Worm (Caenorhabditis elegans): ENCODE measurements around the gene eng-1.

The eng-1 gene

ce11 chrIII:5906059-5906458, 37.8 kb upstream of the eng-1 start, which contains the start of gene dpff-1:
TSS of gene dpff-1 (minus strand) at chrIII:5906346.
- no peak for TF ChIP-seq ama-1 (optimal IDR thresholded peaks at IDR 0.05)
- peak; percentile 85 for TF ChIP-seq ceh-48 (tag; optimal IDR thresholded peaks at IDR 0.05)
- TF ChIP-seq ets-4 (tag; optimal IDR thresholded peaks at IDR 0.05) = no peak

ce11 chrIII:5902558-5902957, 34.3 kb upstream of the eng-1 start:
- TF ChIP-seq unc-42 (tag; optimal IDR thresholded peaks at IDR 0.05) (peak; percentile 80), ceh-45 (GFP tag; IDR thresholded peaks at IDR 0.05) (no peak)

ce11 chrIII:5900709-5901108, 32.4 kb upstream of the eng-1 start:
- TF ChIP-seq unc-55 (GFP tag; optimal IDR thresholded peaks at IDR 0.05) (peak; percentile 8), tbx-7 (tag; optimal IDR thresholded peaks at IDR 0.05) (no peak), hlh-8 (tag; optimal IDR thresholded peaks at IDR 0.05) (no peak), ttx-3 (tag; optimal IDR thresholded peaks at IDR 0.05) (no peak), pax-1 (tag; optimal IDR thresholded peaks at IDR 0.05) (no peak), dve-1 (tag; optimal IDR thresholded peaks at IDR 0.05) (no peak), hlh-30 (tag; optimal IDR thresholded peaks at IDR 0.05; ENCODE audit: insufficient read depth) (peak; percentile 39), pat-9 (tag; optimal IDR thresholded peaks at IDR 0.05) (no peak)

- TF ChIP-seq nhr-232 (tag; optimal IDR thresholded peaks at IDR 0.05) (no peak), ceh-18 (tag; optimal IDR thresholded peaks at IDR 0.05) (peak; percentile 27)
Measured at ce11 chrIII:5898631-5899030, 30.3 kb upstream of the eng-1 start.

DNA sequence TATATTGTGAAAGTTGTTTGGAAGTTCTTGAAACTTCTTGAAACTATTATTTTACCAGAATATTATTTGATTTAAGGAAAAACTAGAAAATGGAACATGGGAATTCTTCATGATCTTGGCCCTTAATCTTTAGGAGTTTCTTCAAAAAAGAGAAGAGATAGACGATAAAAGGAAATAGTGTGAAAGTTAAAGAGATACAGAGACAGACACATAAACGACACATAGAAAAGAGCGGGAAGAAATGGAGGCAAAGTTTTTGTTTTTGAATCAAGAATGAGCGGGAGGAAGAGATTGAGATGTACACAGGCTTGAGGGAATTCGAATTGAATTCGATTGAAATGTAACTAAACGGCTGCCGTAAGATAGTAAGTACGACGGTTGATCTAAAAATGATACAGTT, 29.2 kb upstream of the eng-1 start:
- no peak for TF ChIP-seq ceh-9 (tag; optimal IDR thresholded peaks at IDR 0.05)
- no peak for TF ChIP-seq che-1 (tag; optimal IDR thresholded peaks at IDR 0.05)
- TF ChIP-seq unc-3 (GFP tag; conservative IDR thresholded peaks at IDR 0.05) = no peak
- no peak for TF ChIP-seq unc-3 (tag; optimal IDR thresholded peaks at IDR 0.05)
- no peak for TF ChIP-seq hlh-15 (tag; optimal IDR thresholded peaks at IDR 0.05)
- TF ChIP-seq zip-5 (tag; optimal IDR thresholded peaks at IDR 0.05) = no peak
- TF ChIP-seq Y22D7AL.16 (tag; optimal IDR thresholded peaks at IDR 0.05) = no peak
- TF ChIP-seq hlh-30 (tag; optimal IDR thresholded peaks at IDR 0.05; ENCODE audit: insufficient read depth) = no peak
- TF ChIP-seq ceh-24 (tag; optimal IDR thresholded peaks at IDR 0.05) = no peak
- no peak for TF ChIP-seq elt-2 (tag; optimal IDR thresholded peaks at IDR 0.05)

DNA sequence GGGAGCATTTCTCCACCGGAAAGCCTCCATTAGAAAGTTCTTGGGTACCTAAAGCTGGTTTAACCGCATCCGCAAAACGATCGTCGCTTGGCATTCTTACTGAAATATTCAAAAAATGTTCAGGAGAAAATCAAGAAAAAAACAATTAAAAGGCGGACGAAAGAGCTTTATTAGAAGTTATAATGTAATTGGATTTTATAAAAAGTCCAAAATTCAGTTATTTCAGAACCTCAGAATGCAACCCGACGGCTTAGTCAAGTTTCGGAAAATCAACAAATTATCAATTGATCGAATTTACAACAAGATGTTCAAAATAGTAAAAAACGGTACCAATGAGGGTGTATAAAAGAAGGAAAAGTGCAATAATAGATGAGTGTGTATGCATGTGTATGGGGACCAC, 27.6 kb upstream of the eng-1 start, which contains the start of gene pxl-1:
Gene pxl-1, minus strand, starts transcription at position 101 of the 400 bp plus-strand sequence.
- no peak for TF ChIP-seq hlh-15 (tag; optimal IDR thresholded peaks at IDR 0.05)
- TF ChIP-seq odd-2 (tag; optimal IDR thresholded peaks at IDR 0.05) = no peak
- no peak for TF ChIP-seq ref-2 (tag; optimal IDR thresholded peaks at IDR 0.05)
- no peak for TF ChIP-seq ceh-24 (tag; optimal IDR thresholded peaks at IDR 0.05)
- TF ChIP-seq pha-4 (tag; optimal IDR thresholded peaks at IDR 0.05) = no peak
- TF ChIP-seq sdc-2 (tag; optimal IDR thresholded peaks at IDR 0.05) = no peak
- TF ChIP-seq nhr-232 (tag; optimal IDR thresholded peaks at IDR 0.05) = no peak

ce11 chrIII:5892909-5893308, 24.6 kb upstream of the eng-1 start:
- TF ChIP-seq ttx-3 (tag; optimal IDR thresholded peaks at IDR 0.05) = no peak
- peak; percentile 15 for TF ChIP-seq ceh-18 (tag; optimal IDR thresholded peaks at IDR 0.05)

- no peak for TF ChIP-seq ceh-6 (GFP tag; optimal IDR thresholded peaks at IDR 0.05)
- no peak for TF ChIP-seq T23F11.4 (GFP tag; optimal IDR thresholded peaks at IDR 0.05)
- TF ChIP-seq sdc-2 (tag; optimal IDR thresholded peaks at IDR 0.05) = no peak
- no peak for TF ChIP-seq eyg-1 (tag; optimal IDR thresholded peaks at IDR 0.05)
Measured at ce11 chrIII:5888675-5889074, 20.4 kb upstream of the eng-1 start, which contains the start of gene C28H8.8. TSS of gene C28H8.8 (minus strand) at chrIII:5888775.

All from whole organism, late embryonic.